Worm (Caenorhabditis elegans) whole organism, late embryonic: ENCODE results near the gene dpy-4.

Experiments
- ama-1 ChIP-seq: fragments of 150-350 bp; optimal IDR thresholded peaks from 2 replicates; lab custom pipeline; 2014
- ceh-19 ChIP-seq: fragments of 200-800 bp; sonication (Bioruptor generic); optimal IDR thresholded peaks from 2 replicates; lab custom pipeline; 2018; ENCODE audit warnings: mild to moderate bottlenecking, missing genetic modification characterization, missing compliant biosample characterization
- ceh-48 ChIP-seq: sonication (generic microtip); optimal IDR thresholded peaks from 2 replicates; lab custom pipeline; 2016; ENCODE audit warnings: missing genetic modification characterization, inconsistent platforms, missing compliant biosample characterization
- dmd-4 ChIP-seq: sonication (generic microtip); optimal IDR thresholded peaks from 2 replicates; lab custom pipeline; 2016; ENCODE audit warnings: borderline replicate concordance, missing genetic modification characterization, missing compliant biosample characterization
- ets-4 ChIP-seq: sonication (generic microtip); optimal IDR thresholded peaks from 2 replicates; lab custom pipeline; 2016; ENCODE audit warnings: missing genetic modification characterization, missing compliant biosample characterization
- mec-3 ChIP-seq: sonication (generic microtip); optimal IDR thresholded peaks from 2 replicates; lab custom pipeline; 2016; ENCODE audit warnings: borderline replicate concordance, missing genetic modification characterization, missing compliant biosample characterization
- pag-3 ChIP-seq: sonication (generic microtip); optimal IDR thresholded peaks from 2 replicates; lab custom pipeline; 2016; ENCODE audit warnings: missing compliant biosample characterization, missing genetic modification characterization, borderline replicate concordance
- pha-4 ChIP-seq: fragments of 150-350 bp; optimal IDR thresholded peaks from 2 replicates; lab custom pipeline; 2018; ENCODE audit warnings: missing biosample characterization, missing genetic modification reagents, missing genetic modification characterization
- pros-1 ChIP-seq: fragments of 150-350 bp; optimal IDR thresholded peaks from 2 replicates; lab custom pipeline; 2014; ENCODE audit warnings: missing biosample characterization, missing genetic modification reagents, missing genetic modification characterization
- ref-2 ChIP-seq: sonication (generic microtip); optimal IDR thresholded peaks from 2 replicates; lab custom pipeline; 2016; ENCODE audit warnings: missing genetic modification characterization, missing compliant biosample characterization
- rnt-1 ChIP-seq: sonication (generic microtip); optimal IDR thresholded peaks from 2 replicates; lab custom pipeline; 2016; ENCODE audit warnings: missing genetic modification characterization, missing compliant biosample characterization
- tbx-2 ChIP-seq: sonication (generic microtip); optimal IDR thresholded peaks from 2 replicates; lab custom pipeline; 2016; ENCODE audit warnings: missing genetic modification characterization, missing compliant biosample characterization

DNA sequence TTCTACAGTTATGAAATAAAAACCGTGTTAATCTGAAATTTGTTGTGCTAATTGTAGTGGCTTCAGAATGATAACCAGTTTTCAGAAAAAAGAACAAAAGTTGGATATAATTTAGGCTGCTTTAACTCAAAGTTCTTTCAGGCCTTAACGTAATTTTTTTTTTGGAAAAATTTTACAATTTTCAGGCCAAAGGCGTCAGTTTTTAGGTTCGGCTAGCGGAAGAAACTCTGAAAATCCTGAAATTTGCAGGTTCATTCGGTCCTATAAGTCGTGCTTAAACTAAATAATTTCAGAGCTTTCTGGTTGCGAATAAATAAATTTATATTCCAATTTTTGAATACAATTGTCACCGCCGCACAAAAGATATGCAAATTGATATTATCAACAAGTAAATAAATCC lies 21.6 kb upstream of the dpy-4 start:
- TF ChIP-seq ref-2 (tag; lab: Kevin White, UChicago) (no peak), ama-1 (lab: Kevin White, UChicago) (no peak), rnt-1 (tag; lab: Kevin White, UChicago) (no peak), pag-3 (tag; lab: Kevin White, UChicago) (no peak), ceh-19 (GFP tag; lab: Kevin White, UChicago) (no peak), dmd-4 (tag; lab: Kevin White, UChicago) (no peak), pha-4 (tag; lab: Kevin White, UChicago) (no peak), ets-4 (no peak), pros-1 (tag; lab: Kevin White, UChicago) (no peak), ceh-48 (tag; lab: Kevin White, UChicago) (no peak), mec-3 (tag; lab: Kevin White, UChicago) (no peak), tbx-2 (tag; lab: Kevin White, UChicago) (no peak)
